Worm (Caenorhabditis elegans): ENCODE data around the gene gyg-1.

DNA sequence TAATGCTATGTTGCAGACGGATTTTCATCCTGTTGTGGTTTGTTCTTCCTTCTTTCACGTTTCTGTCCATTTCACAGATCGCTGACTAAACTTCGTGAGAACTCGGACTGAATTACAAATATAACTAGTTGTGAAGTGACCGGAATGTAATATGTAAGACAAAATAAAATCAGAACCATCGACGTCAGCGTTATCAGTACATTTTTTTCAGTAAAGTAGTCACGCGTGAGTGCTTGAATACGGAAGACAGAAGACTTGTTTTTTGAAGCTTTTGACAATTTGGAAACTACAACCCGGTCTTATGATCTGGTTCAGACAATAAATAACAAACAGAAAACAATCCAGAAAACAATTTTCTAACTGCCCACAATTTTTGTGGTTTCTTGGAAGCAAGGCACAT lies 44.4 kb downstream of the gyg-1 start:
- TF ChIP-seq unc-86 (tag; optimal IDR thresholded peaks at IDR 0.05), result no peak
- no peak for TF ChIP-seq sdc-2 (tag; optimal IDR thresholded peaks at IDR 0.05)
- no peak for TF ChIP-seq F13H6.1 (tag; optimal IDR thresholded peaks at IDR 0.05)
- no peak for TF ChIP-seq mec-3 (tag; optimal IDR thresholded peaks at IDR 0.05; ENCODE audit: borderline replicate concordance)
- no peak for TF ChIP-seq ceh-6 (GFP tag; optimal IDR thresholded peaks at IDR 0.05)
- no peak for TF ChIP-seq elt-2 (tag; optimal IDR thresholded peaks at IDR 0.05)
- no peak for TF ChIP-seq pag-3 (tag; optimal IDR thresholded peaks at IDR 0.05; ENCODE audit: borderline replicate concordance)
- TF ChIP-seq hlh-6 (tag; optimal IDR thresholded peaks at IDR 0.05), result no peak
